Worm (Caenorhabditis elegans) whole organism, L2 larva: ENCODE measurements around the gene unk-1.

Source experiments
- ZK546.5 ChIP-seq: sonication (generic microtip); optimal IDR thresholded peaks from 2 replicates; lab custom pipeline; 2017; ENCODE audit warnings: missing biosample characterization, missing genetic modification characterization
- blmp-1 ChIP-seq: sonication (generic microtip); optimal IDR thresholded peaks from 2 replicates; lab custom pipeline; 2017; ENCODE audit warnings: missing genetic modification characterization, mild to moderate bottlenecking, missing compliant biosample characterization, antibody characterized with exemption, moderate library complexity; ENCODE audit not compliant: insufficient read depth
- ceh-82 ChIP-seq: fragments of 150-350 bp; optimal IDR thresholded peaks from 2 replicates; lab custom pipeline; 2014; ENCODE audit warnings: missing biosample characterization, missing genetic modification characterization
- elt-1 ChIP-seq: fragments of 150-350 bp; optimal IDR thresholded peaks from 2 replicates; lab custom pipeline; 2014; ENCODE audit warnings: missing biosample characterization, missing genetic modification characterization
- elt-3 ChIP-seq: sonication (generic microtip); optimal IDR thresholded peaks from 2 replicates; lab custom pipeline; 2017; ENCODE audit warnings: missing biosample characterization, missing genetic modification characterization
- lin-39 ChIP-seq: fragments of 150-350 bp; optimal IDR thresholded peaks from 2 replicates; lab custom pipeline; 2014; ENCODE audit warnings: missing biosample characterization, missing genetic modification reagents, missing genetic modification characterization
- mdl-1 ChIP-seq, 2 experiments: fragments of 150-350 bp in 1 of 2; sonication (generic microtip) in 1 of 2; optimal IDR thresholded peaks; 2 replicates each; lab custom pipeline; 2017; ENCODE audit warnings: missing biosample characterization in 2 of 2, missing genetic modification characterization in 2 of 2
- nhr-11 ChIP-seq: fragments of 150-350 bp; optimal IDR thresholded peaks from 2 replicates; lab custom pipeline; 2014; ENCODE audit warnings: missing biosample characterization, missing genetic modification characterization
- nhr-12 ChIP-seq: fragments of 150-350 bp; optimal IDR thresholded peaks from 2 replicates; lab custom pipeline; 2014; ENCODE audit warnings: missing biosample characterization, missing genetic modification characterization
- nhr-25 ChIP-seq: fragments of 150-350 bp; sonication (generic microtip); optimal IDR thresholded peaks from 3 replicates; lab custom pipeline; 2014; ENCODE audit warnings: missing biosample characterization, missing genetic modification characterization
- nhr-77 ChIP-seq: fragments of 150-350 bp; optimal IDR thresholded peaks from 2 replicates; lab custom pipeline; 2014; ENCODE audit warnings: missing biosample characterization, missing genetic modification characterization
- unc-55 ChIP-seq: fragments of 150-350 bp; sonication (generic microtip); optimal IDR thresholded peaks from 3 replicates; lab custom pipeline; 2014; ENCODE audit warnings: missing biosample characterization, missing genetic modification reagents, missing genetic modification characterization
- zag-1 ChIP-seq: fragments of 150-350 bp; optimal IDR thresholded peaks from 2 replicates; lab custom pipeline; 2014; ENCODE audit warnings: missing biosample characterization, missing genetic modification characterization

ce11 chrX:7985495-7986029 is 29.2 kb upstream of the unk-1 start, which contains the start of gene F45E1.4:
- TF ChIP-seq zag-1 (no peak), elt-3 (tag; lab: Kevin White, UChicago) (no peak), mdl-1 (tag; optimal IDR thresholded peaks at IDR 0.05; lab: Kevin White, UChicago) (no peak), lin-39 (tag; lab: Kevin White, UChicago) (no peak), nhr-12 (no peak), nhr-11 (tag; lab: Kevin White, UChicago) (no peak), nhr-25 (tag; lab: Kevin White, UChicago) (peak; percentile 22), ZK546.5 (tag; lab: Kevin White, UChicago) (no peak), ceh-82 (tag; lab: Kevin White, UChicago) (no peak), elt-1 (tag; lab: Kevin White, UChicago) (no peak), unc-55 (GFP tag; lab: Kevin White, UChicago) (no peak), blmp-1 (no peak), nhr-77 (tag; lab: Kevin White, UChicago) (no peak)
